Worm (Caenorhabditis elegans) whole organism, L3 larva: ENCODE measurements around the gene elo-8.
A peak's percentile ranks its signal among the peaks of the same experiment; 100 is the strongest.

Source experiments
- R02D3.7 ChIP-seq: fragments of 150-350 bp; optimal IDR thresholded peaks from 2 replicates; lab custom pipeline; 2014; ENCODE audit warnings: missing biosample characterization, missing genetic modification characterization
- ZK546.5 ChIP-seq: sonication (generic microtip); optimal IDR thresholded peaks from 2 replicates; lab custom pipeline; 2017; ENCODE audit warnings: missing biosample characterization, missing genetic modification characterization
- aly-2 ChIP-seq: fragments of 150-350 bp; optimal IDR thresholded peaks from 2 replicates; lab custom pipeline; 2014; ENCODE audit warnings: missing biosample characterization, missing genetic modification characterization
- ama-1 ChIP-seq: fragments of 150-350 bp; optimal IDR thresholded peaks from 2 replicates; lab custom pipeline; 2018
- ceh-16 ChIP-seq: sonication (generic microtip); optimal IDR thresholded peaks from 2 replicates; lab custom pipeline; 2017; ENCODE audit warnings: missing biosample characterization, missing genetic modification characterization
- ceh-28 ChIP-seq: fragments of 150-350 bp; optimal IDR thresholded peaks from 2 replicates; lab custom pipeline; 2014; ENCODE audit warnings: missing biosample characterization, missing genetic modification reagents, missing genetic modification characterization
- ceh-82 ChIP-seq: fragments of 150-350 bp; optimal IDR thresholded peaks from 2 replicates; lab custom pipeline; 2014; ENCODE audit warnings: missing biosample characterization, missing genetic modification characterization
- ceh-9 ChIP-seq: sonication (generic microtip); optimal IDR thresholded peaks from 2 replicates; lab custom pipeline; 2018; ENCODE audit warnings: missing biosample characterization, missing genetic modification characterization
- daf-12 ChIP-seq: fragments of 150-350 bp; optimal IDR thresholded peaks from 2 replicates; lab custom pipeline; 2014; ENCODE audit warnings: missing biosample characterization, missing genetic modification reagents, missing genetic modification characterization
- egl-27 ChIP-seq: sonication (generic microtip); optimal IDR thresholded peaks from 4 replicates; lab custom pipeline; 2017; ENCODE audit warnings: missing biosample characterization, missing genetic modification reagents, missing genetic modification characterization
- egl-5 ChIP-seq: fragments of 150-350 bp; optimal IDR thresholded peaks from 2 replicates; lab custom pipeline; 2017; ENCODE audit warnings: missing biosample characterization, missing genetic modification reagents, missing genetic modification characterization, inconsistent platforms
- elt-2 ChIP-seq: sonication (generic microtip); optimal IDR thresholded peaks from 2 replicates; lab custom pipeline; 2016; ENCODE audit warnings: missing genetic modification reagents, mild to moderate bottlenecking, missing genetic modification characterization, missing compliant biosample characterization
- eor-1 ChIP-seq, 2 experiments: fragments of 150-350 bp; optimal IDR thresholded peaks; 2 replicates each; lab custom pipeline; 2014 to 2018; ENCODE audit warnings: missing biosample characterization in 2 of 2, missing genetic modification characterization in 2 of 2
- fkh-10 ChIP-seq: sonication (generic microtip); optimal IDR thresholded peaks from 2 replicates; lab custom pipeline; 2017; ENCODE audit warnings: missing biosample characterization, missing genetic modification reagents, missing genetic modification characterization
- fkh-2 ChIP-seq: fragments of 150-350 bp; optimal IDR thresholded peaks from 2 replicates; lab custom pipeline; 2014; ENCODE audit warnings: missing biosample characterization, missing genetic modification reagents, missing genetic modification characterization
- hmg-11 ChIP-seq: sonication (generic microtip); optimal IDR thresholded peaks from 2 replicates; lab custom pipeline; 2016; ENCODE audit warnings: missing genetic modification characterization, missing compliant biosample characterization
- jun-1 ChIP-seq: fragments of 150-350 bp; optimal IDR thresholded peaks from 2 replicates; lab custom pipeline; 2014; ENCODE audit warnings: missing biosample characterization, missing genetic modification reagents, missing genetic modification characterization
- lin-15B ChIP-seq: fragments of 150-350 bp; optimal IDR thresholded peaks from 2 replicates; lab custom pipeline; 2014; ENCODE audit warnings: missing biosample characterization, missing genetic modification characterization
- lin-39 ChIP-seq: fragments of 150-350 bp; optimal IDR thresholded peaks from 2 replicates; lab custom pipeline; 2018; ENCODE audit warnings: missing biosample characterization, missing genetic modification reagents, missing genetic modification characterization
- lsy-12 ChIP-seq: sonication (generic microtip); optimal IDR thresholded peaks from 2 replicates; lab custom pipeline; 2016; ENCODE audit warnings: mild to moderate bottlenecking, missing genetic modification characterization, missing compliant biosample characterization
- mdl-1 ChIP-seq: fragments of 150-350 bp; optimal IDR thresholded peaks from 2 replicates; lab custom pipeline; 2014; ENCODE audit warnings: missing biosample characterization, missing genetic modification characterization
- mml-1 ChIP-seq: fragments of 150-350 bp; sonication (generic microtip); optimal IDR thresholded peaks from 3 replicates; lab custom pipeline; 2014; ENCODE audit warnings: missing biosample characterization, missing genetic modification characterization
- nfya-1 ChIP-seq: sonication (generic microtip); optimal IDR thresholded peaks from 2 replicates; lab custom pipeline; 2017; ENCODE audit warnings: missing genetic modification characterization, mild to moderate bottlenecking, missing compliant biosample characterization, antibody characterized with exemption, moderate library complexity; ENCODE audit not compliant: insufficient read depth
- nhr-11 ChIP-seq: fragments of 150-350 bp; optimal IDR thresholded peaks from 2 replicates; lab custom pipeline; 2014; ENCODE audit warnings: missing biosample characterization, missing genetic modification characterization
- nhr-23 ChIP-seq: fragments of 150-350 bp; optimal IDR thresholded peaks from 2 replicates; lab custom pipeline; 2014; ENCODE audit warnings: missing biosample characterization, missing genetic modification reagents, missing genetic modification characterization
- nhr-25 ChIP-seq: sonication (generic microtip); optimal IDR thresholded peaks from 2 replicates; lab custom pipeline; 2017; ENCODE audit warnings: missing biosample characterization, missing genetic modification characterization
- nhr-28 ChIP-seq: fragments of 150-350 bp; optimal IDR thresholded peaks from 2 replicates; lab custom pipeline; 2014; ENCODE audit warnings: missing biosample characterization, missing genetic modification characterization
- nhr-43 ChIP-seq: sonication (generic microtip); optimal IDR thresholded peaks from 2 replicates; lab custom pipeline; 2016; ENCODE audit warnings: mild to moderate bottlenecking, missing genetic modification characterization, missing compliant biosample characterization; ENCODE audit not compliant: poor library complexity, severe bottlenecking
- nhr-76 ChIP-seq: fragments of 150-350 bp; sonication (generic microtip); optimal IDR thresholded peaks from 5 replicates; lab custom pipeline; 2014; ENCODE audit warnings: missing biosample characterization, missing genetic modification characterization
- nhr-77 ChIP-seq: fragments of 150-350 bp; optimal IDR thresholded peaks from 2 replicates; lab custom pipeline; 2014; ENCODE audit warnings: missing biosample characterization, missing genetic modification characterization
- pha-4 ChIP-seq: fragments of 150-350 bp; optimal IDR thresholded peaks from 2 replicates; lab custom pipeline; 2014; ENCODE audit warnings: missing biosample characterization, missing genetic modification reagents, missing genetic modification characterization
- pqm-1 ChIP-seq: fragments of 150-350 bp; optimal IDR thresholded peaks from 2 replicates; lab custom pipeline; 2017; ENCODE audit warnings: missing biosample characterization, missing genetic modification characterization, inconsistent platforms
- skn-1 ChIP-seq: fragments of 150-350 bp; optimal IDR thresholded peaks from 2 replicates; lab custom pipeline; 2014; ENCODE audit warnings: missing biosample characterization, missing genetic modification characterization
- snpc-4 ChIP-seq: fragments of 150-350 bp; optimal IDR thresholded peaks from 2 replicates; lab custom pipeline; 2014; ENCODE audit warnings: missing biosample characterization, missing genetic modification characterization
- tbx-2 ChIP-seq: sonication (generic microtip); optimal IDR thresholded peaks from 2 replicates; lab custom pipeline; 2016; ENCODE audit warnings: mild to moderate bottlenecking, missing genetic modification characterization, missing compliant biosample characterization
- zag-1 ChIP-seq: fragments of 150-350 bp; optimal IDR thresholded peaks from 2 replicates; lab custom pipeline; 2014; ENCODE audit warnings: missing biosample characterization, missing genetic modification characterization
- ztf-11 ChIP-seq: fragments of 150-350 bp; optimal IDR thresholded peaks from 2 replicates; lab custom pipeline; 2014; ENCODE audit warnings: missing biosample characterization, missing genetic modification characterization
- ztf-4 ChIP-seq: fragments of 150-350 bp; optimal IDR thresholded peaks from 2 replicates; lab custom pipeline; 2014; ENCODE audit warnings: missing biosample characterization, missing genetic modification characterization

The elo-8 gene

DNA sequence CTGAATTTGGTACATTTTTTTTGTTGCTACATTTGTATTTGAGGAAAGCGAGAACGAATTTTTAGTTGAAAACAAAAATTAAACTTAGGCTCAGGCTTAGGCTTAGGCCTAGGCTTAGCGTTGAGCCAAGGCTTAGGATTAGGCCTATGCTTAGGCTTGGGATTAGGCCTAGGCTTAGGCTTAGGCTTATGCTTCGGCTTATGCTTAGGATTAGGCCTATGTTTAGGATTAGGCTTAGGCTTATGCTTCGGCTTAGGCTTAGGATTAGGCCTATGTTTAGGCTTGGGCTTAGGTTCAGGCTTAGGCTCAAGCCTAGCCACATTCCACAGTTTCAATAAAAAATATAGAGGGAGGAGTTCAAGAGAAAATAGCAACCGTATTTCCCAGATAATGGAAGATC lies 24.0 kb downstream of the elo-8 start:
- TF ChIP-seq ceh-82 (tag; lab: Kevin White, UChicago) = no peak
- no peak for TF ChIP-seq snpc-4 (tag; lab: Kevin White, UChicago)
- no peak for TF ChIP-seq ZK546.5 (tag; lab: Kevin White, UChicago)
- no peak for TF ChIP-seq daf-12
- no peak for TF ChIP-seq nhr-43 (tag; lab: Kevin White, UChicago)
- TF ChIP-seq egl-27 (tag; lab: Kevin White, UChicago) = no peak
- no peak for TF ChIP-seq tbx-2
- no peak for TF ChIP-seq nhr-76 (tag; lab: Kevin White, UChicago)
- no peak for TF ChIP-seq fkh-10 (GFP tag; lab: Kevin White, UChicago)
- no peak for TF ChIP-seq ceh-28 (tag; lab: Kevin White, UChicago)
- TF ChIP-seq nhr-77 (tag; lab: Kevin White, UChicago) = no peak
- TF ChIP-seq mdl-1 (tag; lab: Kevin White, UChicago) = no peak
- no peak for TF ChIP-seq ztf-11 (tag; lab: Kevin White, UChicago)
- no peak for TF ChIP-seq skn-1 (tag; lab: Kevin White, UChicago)
- no peak for TF ChIP-seq nhr-23
- no peak for TF ChIP-seq nhr-28 (tag; lab: Kevin White, UChicago)
- no peak for TF ChIP-seq aly-2 (tag; lab: Kevin White, UChicago)
- no peak for TF ChIP-seq fkh-2 (tag; lab: Kevin White, UChicago)
- no peak for TF ChIP-seq lin-39 (tag; lab: Kevin White, UChicago)

DNA sequence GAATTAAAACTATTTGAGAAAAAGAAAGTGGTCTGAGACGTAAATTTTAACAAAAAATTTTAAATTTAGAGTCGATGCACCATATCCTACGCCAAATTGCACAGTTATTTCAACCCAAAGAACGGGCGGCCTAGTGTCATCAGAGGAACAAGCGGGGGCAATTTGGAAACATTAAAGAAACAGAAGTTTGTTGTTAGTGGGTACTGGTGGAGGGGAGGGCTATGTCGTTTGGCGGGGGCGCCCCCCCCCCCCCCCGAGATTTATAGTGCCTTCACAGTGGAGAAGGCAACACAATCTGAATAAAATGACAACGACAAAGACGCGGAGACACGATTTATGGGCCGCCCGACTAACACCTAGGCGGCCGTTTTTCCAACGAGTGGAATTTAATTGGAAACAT lies 25.0 kb downstream of the elo-8 start:
- TF ChIP-seq nhr-23 (no peak), lin-39 (tag; lab: Kevin White, UChicago) (peak; percentile 14), fkh-10 (GFP tag; lab: Kevin White, UChicago) (no peak), egl-5 (tag; lab: Kevin White, UChicago) (peak; percentile 57), ceh-82 (tag; lab: Kevin White, UChicago) (no peak)
- TF ChIP-seq, all 47 proteins: peak for 2

DNA sequence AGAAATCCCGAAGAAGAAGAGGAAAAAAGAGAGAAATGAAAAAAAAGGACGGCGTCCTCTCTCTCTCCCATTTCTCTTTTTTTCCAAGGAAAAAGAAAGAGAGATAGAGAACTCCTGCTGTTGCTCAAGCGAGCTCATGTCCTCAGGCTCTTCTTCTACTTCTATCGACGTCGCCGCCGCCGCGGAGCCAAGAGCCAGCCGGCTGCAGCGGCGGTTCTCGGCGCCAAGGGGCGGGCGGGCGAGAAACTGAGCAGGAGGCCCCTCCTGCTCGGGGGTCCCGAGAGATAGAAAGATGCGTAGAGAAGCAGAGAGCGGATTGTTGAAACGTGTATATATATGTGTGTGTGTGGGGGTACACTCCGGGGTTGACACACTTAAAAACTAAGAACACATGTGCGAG lies 28.9 kb downstream of the elo-8 start:
- TF ChIP-seq fkh-2 (tag; lab: Kevin White, UChicago) (no peak), ceh-16 (tag; lab: Kevin White, UChicago) (no peak), lin-15B (tag; lab: Kevin White, UChicago) (peak; percentile 15), ama-1 (no peak), ztf-4 (tag; lab: Kevin White, UChicago) (no peak), egl-27 (tag; lab: Kevin White, UChicago) (no peak), lin-39 (tag; lab: Kevin White, UChicago) (peak; percentile 93), hmg-11 (peak; percentile 49), pqm-1 (tag; lab: Kevin White, UChicago) (no peak), skn-1 (tag; lab: Kevin White, UChicago) (peak; percentile 11), snpc-4 (tag; lab: Kevin White, UChicago) (peak; percentile 13), fkh-10 (GFP tag; lab: Kevin White, UChicago) (peak; percentile 13), tbx-2 (peak; percentile 12), nfya-1 (peak; percentile 83)

DNA sequence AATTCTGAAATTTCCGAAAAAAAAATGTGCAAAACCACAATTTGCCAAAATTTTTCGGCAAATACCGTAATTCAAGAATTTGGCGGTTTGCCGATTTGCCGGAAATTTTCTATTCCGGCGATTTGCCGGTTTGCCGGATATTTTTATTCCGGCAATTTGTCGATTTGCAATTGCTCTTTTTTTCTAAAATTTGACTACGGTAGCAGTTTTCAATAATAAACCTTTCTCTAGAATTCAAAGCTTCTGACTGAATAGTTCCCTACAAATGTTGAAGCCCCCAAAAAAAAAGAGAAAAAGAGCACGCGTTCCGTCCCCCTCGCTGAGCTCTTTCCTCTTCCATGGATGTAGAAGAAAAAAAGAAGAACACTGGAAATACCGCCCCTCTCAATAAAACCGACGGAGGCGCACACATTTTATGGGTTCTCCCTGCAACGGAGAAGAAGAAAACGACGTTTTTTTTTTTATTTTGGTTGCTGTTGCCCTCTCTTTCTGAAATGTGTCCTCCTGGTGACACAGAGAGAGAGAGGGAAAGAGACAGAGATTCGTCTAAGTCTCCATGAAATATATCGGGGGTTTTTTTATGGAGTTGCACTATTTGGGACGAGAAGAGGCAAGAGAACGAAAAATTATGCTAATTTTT lies 30.9 kb downstream of the elo-8 start:
- no peak for TF ChIP-seq nhr-43 (tag; lab: Kevin White, UChicago)
- TF ChIP-seq fkh-2 (tag; lab: Kevin White, UChicago) = no peak
- TF ChIP-seq lin-39 (tag; lab: Kevin White, UChicago) = peak; percentile 54
- TF ChIP-seq nhr-11 (tag; lab: Kevin White, UChicago) = no peak
- TF ChIP-seq nhr-25 (tag; lab: Kevin White, UChicago) = no peak
- TF ChIP-seq nhr-76 (tag; lab: Kevin White, UChicago) = no peak
- no peak for TF ChIP-seq mml-1
- TF ChIP-seq nfya-1 = peak; percentile 61
- TF ChIP-seq lsy-12 (tag; lab: Kevin White, UChicago) = no peak
- TF ChIP-seq egl-5 (tag; lab: Kevin White, UChicago) = peak; percentile 75
- TF ChIP-seq hmg-11 = peak; percentile 59
- TF ChIP-seq snpc-4 (tag; lab: Kevin White, UChicago) = no peak

DNA sequence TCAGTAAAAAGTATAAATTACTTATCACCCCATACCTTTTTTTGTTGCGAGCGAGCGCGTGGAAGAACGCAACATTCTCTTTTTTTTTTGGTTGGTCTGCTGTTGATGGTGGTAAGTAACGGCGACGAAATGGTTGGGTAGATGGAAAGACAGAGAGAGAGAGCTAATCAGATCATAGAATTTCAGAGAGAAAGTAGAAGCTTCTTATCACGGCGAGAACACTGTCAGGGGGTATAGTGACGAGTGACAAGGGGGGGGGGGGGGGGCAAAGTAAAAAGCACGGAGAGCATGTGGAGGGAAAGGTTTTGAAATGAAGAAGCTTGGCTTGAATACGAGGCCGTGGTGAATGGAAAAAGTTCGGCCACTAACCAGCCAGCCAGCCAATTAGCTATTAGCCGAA lies 34.5 kb downstream of the elo-8 start:
- TF ChIP-seq ceh-9 (no peak), jun-1 (tag; lab: Kevin White, UChicago) (no peak), zag-1 (tag; lab: Kevin White, UChicago) (no peak), pha-4 (peak; percentile 4), nfya-1 (peak; percentile 0), pqm-1 (tag; lab: Kevin White, UChicago) (peak; percentile 76), aly-2 (tag; lab: Kevin White, UChicago) (no peak), nhr-28 (tag; lab: Kevin White, UChicago) (no peak), elt-2 (tag; lab: Kevin White, UChicago) (peak; percentile 89), ceh-82 (tag; lab: Kevin White, UChicago) (no peak), nhr-77 (tag; lab: Kevin White, UChicago) (no peak), eor-1 (tag; optimal IDR thresholded peaks at IDR 0.05; lab: Kevin White, UChicago) (no peak), nhr-23 (no peak), ceh-28 (tag; lab: Kevin White, UChicago) (no peak), nhr-11 (tag; lab: Kevin White, UChicago) (no peak), R02D3.7 (tag; lab: Kevin White, UChicago) (no peak)
- TF ChIP-seq, all 47 proteins: peak for 4
